Fruit fly (Drosophila melanogaster) S2 (cell line): Measurements from ENCODE around the gene CG43221.

Source experiments
- CG8478 ChIP-seq: fragments of >200 bp; optimal IDR thresholded peaks from 2 replicates; lab custom pipeline; 2018
- CTCF ChIP-seq, 2 experiments: fragments of >200 bp; optimal IDR thresholded peaks; 2 replicates each; lab custom pipeline; 2018

DNA sequence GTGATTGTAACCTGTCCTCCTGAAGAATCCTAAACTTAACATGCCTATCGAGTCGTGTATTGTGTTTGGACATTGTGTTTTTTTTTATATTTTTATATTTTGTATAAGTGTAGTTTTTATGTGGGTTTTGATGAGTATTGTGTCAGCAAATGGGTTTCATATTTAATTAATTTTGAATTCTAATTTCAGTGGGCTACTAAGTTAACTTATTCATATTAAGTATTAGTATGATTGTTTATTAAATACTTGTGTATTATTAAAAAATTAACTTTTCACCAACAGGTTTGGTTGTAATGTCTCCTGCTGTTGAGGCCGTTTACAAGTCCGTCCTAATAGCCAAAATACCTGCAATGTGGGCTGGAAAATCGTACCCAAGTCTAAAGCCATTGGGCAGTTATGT is 38.9 kb downstream of the CG43221 start, which contains the start of gene CG15143:
- TF ChIP-seq CTCF (optimal IDR thresholded peaks at IDR 0.05; lab: Kevin White, UChicago), result no peak
- no peak for TF ChIP-seq CG8478 (lab: Kevin White, UChicago)
